Worm (Caenorhabditis elegans) whole organism, L1 larva: Measurements from ENCODE around the gene M03B6.1.

Source experiments
- ama-1 ChIP-seq: fragments of 150-350 bp; optimal IDR thresholded peaks from 2 replicates; lab custom pipeline; 2014
- blmp-1 ChIP-seq: fragments of 150-350 bp; optimal IDR thresholded peaks from 2 replicates; lab custom pipeline; 2014; ENCODE audit warnings: missing biosample characterization, missing genetic modification characterization
- ceh-90 ChIP-seq: sonication (generic microtip); optimal IDR thresholded peaks from 2 replicates; lab custom pipeline; 2016; ENCODE audit warnings: missing genetic modification characterization, missing compliant biosample characterization
- egl-27 ChIP-seq, 2 experiments: fragments of 150-350 bp in 1 of 2; sonication (generic microtip); optimal IDR thresholded peaks; 3 replicates each; lab custom pipeline; 2017 to 2018; ENCODE audit warnings: missing biosample characterization in 2 of 2, missing genetic modification characterization in 2 of 2, missing genetic modification reagents in 2 of 2
- nhr-12 ChIP-seq: sonication (generic microtip); optimal IDR thresholded peaks from 2 replicates; lab custom pipeline; 2017; ENCODE audit warnings: missing biosample characterization, missing genetic modification characterization
- nhr-237 ChIP-seq: fragments of 150-350 bp; optimal IDR thresholded peaks from 2 replicates; lab custom pipeline; 2014; ENCODE audit warnings: missing biosample characterization, missing genetic modification characterization
- nhr-76 ChIP-seq: sonication (generic microtip); optimal IDR thresholded peaks from 2 replicates; lab custom pipeline; 2017; ENCODE audit warnings: missing biosample characterization, missing genetic modification characterization
- pqm-1 ChIP-seq: sonication (generic microtip); optimal IDR thresholded peaks from 3 replicates; lab custom pipeline; 2017; ENCODE audit warnings: missing biosample characterization, missing genetic modification characterization
- sox-4 ChIP-seq: sonication (generic microtip); optimal IDR thresholded peaks from 2 replicates; lab custom pipeline; 2016; ENCODE audit warnings: missing genetic modification characterization, missing compliant biosample characterization

- TF ChIP-seq nhr-12 (tag; lab: Kevin White, UChicago), result no peak
- no peak for TF ChIP-seq pqm-1 (tag; lab: Kevin White, UChicago)
- no peak for TF ChIP-seq egl-27 (tag; optimal IDR thresholded peaks at IDR 0.05; lab: Kevin White, UChicago)
- TF ChIP-seq nhr-76, result no peak
- TF ChIP-seq ama-1 (lab: Kevin White, UChicago), result no peak
- TF ChIP-seq nhr-237 (tag; lab: Kevin White, UChicago), result no peak
- no peak for TF ChIP-seq blmp-1
- TF ChIP-seq sox-4 (tag; lab: Kevin White, UChicago), result no peak
- TF ChIP-seq ceh-90 (tag; lab: Kevin White, UChicago), result no peak
Measured at ce11 chrX:13878082-13878481, 36.7 kb downstream of the M03B6.1 start.
